Worm (Caenorhabditis elegans): ENCODE results near the gene tir-1.
A peak's percentile ranks its signal among the peaks of the same experiment; 100 is the strongest.

tir-1 gene

ce11 chrIII:3887586-3887985 lies 13.9 kb downstream of the tir-1 start:
- TF ChIP-seq pqm-1 (tag; optimal IDR thresholded peaks at IDR 0.05) (no peak), ttx-3 (tag; optimal IDR thresholded peaks at IDR 0.05) (no peak), unc-86 (tag; optimal IDR thresholded peaks at IDR 0.05) (no peak), dmd-4 (tag; optimal IDR thresholded peaks at IDR 0.05; ENCODE audit: borderline replicate concordance) (no peak), pros-1 (tag; optimal IDR thresholded peaks at IDR 0.05) (no peak), nfya-1 (tag; optimal IDR thresholded peaks at IDR 0.05) (no peak), K09A11.1 (tag; optimal IDR thresholded peaks at IDR 0.05; ENCODE audit: insufficient read depth) (no peak), fkh-10 (GFP tag; optimal IDR thresholded peaks at IDR 0.05) (no peak), ahr-1 (tag; optimal IDR thresholded peaks at IDR 0.05) (no peak), pha-4 (tag; optimal IDR thresholded peaks at IDR 0.05) (no peak), nhr-232 (tag; optimal IDR thresholded peaks at IDR 0.05) (no peak)

- TF ChIP-seq unc-42 (tag; optimal IDR thresholded peaks at IDR 0.05) = peak; percentile 1
- no peak for TF ChIP-seq lin-11 (tag; optimal IDR thresholded peaks at IDR 0.05)
Observed at ce11 chrIII:3883146-3883545, 18.3 kb downstream of the tir-1 start.

- TF ChIP-seq T23F11.4 (GFP tag; optimal IDR thresholded peaks at IDR 0.05) = no peak
- no peak for TF ChIP-seq ets-4 (tag; optimal IDR thresholded peaks at IDR 0.05)
- TF ChIP-seq odd-2 (tag; optimal IDR thresholded peaks at IDR 0.05) = no peak
- no peak for TF ChIP-seq C08G9.2 (tag; optimal IDR thresholded peaks at IDR 0.05)
- no peak for TF ChIP-seq ama-1 (optimal IDR thresholded peaks at IDR 0.05)
- no peak for TF ChIP-seq dve-1 (tag; optimal IDR thresholded peaks at IDR 0.05)
- TF ChIP-seq mec-3 (tag; optimal IDR thresholded peaks at IDR 0.05; ENCODE audit: borderline replicate concordance) = no peak
- no peak for TF ChIP-seq ceh-31 (tag; optimal IDR thresholded peaks at IDR 0.05)
- no peak for TF ChIP-seq sox-4 (tag; optimal IDR thresholded peaks at IDR 0.05)
Observed at ce11 chrIII:3878986-3879756, 22.3 kb downstream of the tir-1 start.

ce11 chrIII:3876197-3876897 lies 25.1 kb downstream of the tir-1 start:
- no peak for TF ChIP-seq hlh-13 (GFP tag; optimal IDR thresholded peaks at IDR 0.05)
- TF ChIP-seq ceh-31 (tag; optimal IDR thresholded peaks at IDR 0.05) = peak; percentile 32
- TF ChIP-seq ref-2 (tag; optimal IDR thresholded peaks at IDR 0.05) = peak; percentile 78

- peak; percentile 48 for TF ChIP-seq hlh-30 (tag; optimal IDR thresholded peaks at IDR 0.05; ENCODE audit: insufficient read depth)
- TF ChIP-seq ceh-30 (tag; optimal IDR thresholded peaks at IDR 0.05) = no peak
- TF ChIP-seq unc-55 (GFP tag; optimal IDR thresholded peaks at IDR 0.05) = no peak
- TF ChIP-seq madf-2 (tag; optimal IDR thresholded peaks at IDR 0.05) = no peak
Observed at ce11 chrIII:3875608-3876007, 25.8 kb downstream of the tir-1 start.

- no peak for TF ChIP-seq ceh-34 (tag; optimal IDR thresholded peaks at IDR 0.05)
- TF ChIP-seq hlh-8 (tag; optimal IDR thresholded peaks at IDR 0.05) = no peak
- TF ChIP-seq lim-6 (tag; optimal IDR thresholded peaks at IDR 0.05) = no peak
- no peak for TF ChIP-seq ttx-3 (tag; optimal IDR thresholded peaks at IDR 0.05)
- no peak for TF ChIP-seq pqm-1 (tag; optimal IDR thresholded peaks at IDR 0.05)
- TF ChIP-seq hlh-15 (tag; optimal IDR thresholded peaks at IDR 0.05) = no peak
- no peak for TF ChIP-seq pat-9 (tag; optimal IDR thresholded peaks at IDR 0.05)
- no peak for TF ChIP-seq ztf-16 (tag; optimal IDR thresholded peaks at IDR 0.05)
- no peak for TF ChIP-seq dmd-4 (tag; optimal IDR thresholded peaks at IDR 0.05; ENCODE audit: borderline replicate concordance)
- no peak for TF ChIP-seq npax-4 (tag; optimal IDR thresholded peaks at IDR 0.05)
- TF ChIP-seq dve-1 (tag; optimal IDR thresholded peaks at IDR 0.05) = no peak
- TF ChIP-seq hlh-30 (tag; optimal IDR thresholded peaks at IDR 0.05; ENCODE audit: insufficient read depth) = no peak
- TF ChIP-seq C38D4.7 (GFP tag; optimal IDR thresholded peaks at IDR 0.05) = no peak
- no peak for TF ChIP-seq unc-42 (tag; optimal IDR thresholded peaks at IDR 0.05)
- no peak for TF ChIP-seq ets-4 (tag; optimal IDR thresholded peaks at IDR 0.05)
Observed at ce11 chrIII:3874895-3875294, 26.5 kb downstream of the tir-1 start.

All from whole organism, late embryonic.